Worm (Caenorhabditis elegans): ENCODE measurements around the gene dct-7.

DNA sequence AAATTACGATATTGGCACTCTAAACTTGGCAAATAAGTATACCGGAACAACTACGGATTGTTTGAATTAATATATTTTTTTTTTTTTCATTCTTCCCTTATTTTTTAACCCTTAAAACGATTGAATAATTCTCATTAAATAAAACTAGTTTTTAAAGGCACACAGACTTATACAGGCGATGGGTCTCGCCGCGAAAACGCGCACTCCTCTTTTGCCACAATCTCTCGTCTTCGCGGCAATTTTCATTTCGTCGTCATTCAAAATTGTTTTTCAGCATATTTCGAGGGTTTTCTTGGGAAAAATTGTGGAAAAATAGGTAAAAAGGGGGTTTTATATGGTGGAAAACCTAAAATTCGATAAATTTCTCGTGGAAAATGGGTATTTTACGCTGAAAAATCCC is 43.0 kb downstream of the dct-7 start:
- TF ChIP-seq him-1 (tag; optimal IDR thresholded peaks at IDR 0.05) (no peak), dao-5 (tag; optimal IDR thresholded peaks at IDR 0.05) (no peak), W03F9.2 (tag; optimal IDR thresholded peaks at IDR 0.05) (no peak)

Data from whole organism, L4/young adult.